Worm (Caenorhabditis elegans) whole organism, L4 larva: ENCODE results near the gene spp-24.

Experiments
- daf-16 ChIP-seq, 3 experiments: sonication (generic microtip); optimal IDR thresholded peaks; 2 replicates each; lab custom pipeline; 2016 to 2017; ENCODE audit warnings: missing genetic modification characterization in 3 of 3, missing genetic modification reagents in 3 of 3, mild to moderate bottlenecking in 2 of 3, missing compliant biosample characterization in 2 of 3, missing biosample characterization in 1 of 3, moderate library complexity in 1 of 3
- hmg-1.1 ChIP-seq: fragments of 200-800 bp; sonication (Bioruptor generic); IDR thresholded peaks from 2 replicates; pipeline ENCODE4 v1.3.6; 2022; ENCODE audit warnings: missing genetic modification reagents, missing genetic modification characterization, missing compliant biosample characterization
- mdl-1 ChIP-seq, 2 experiments: fragments of 150-350 bp in 1 of 2; sonication (generic microtip) in 1 of 2; optimal IDR thresholded peaks; 2 replicates each; lab custom pipeline; 2014 to 2017; ENCODE audit warnings: missing biosample characterization in 2 of 2, missing genetic modification characterization in 2 of 2
- rbr-2 ChIP-seq: sonication (generic microtip); optimal IDR thresholded peaks from 2 replicates; lab custom pipeline; 2016; ENCODE audit warnings: missing genotype, missing genetic modification characterization, missing compliant biosample characterization

The spp-24 gene

ce11 chrII:1334-1898, 37.9 kb downstream of the spp-24 start, which contains the start of gene 2L52.1:
2L52.1 (plus strand) TSS chrII:1848.
- TF ChIP-seq hmg-1.1 (GFP tag; lab: Robert Waterston, UW) (0 out of 2 replicates have a peak, but pooled peaks have one; percentile 16), mdl-1 (tag; optimal IDR thresholded peaks at IDR 0.05; lab: Kevin White, UChicago) (no peak)

ce11 chrII:586-985, 38.8 kb downstream of the spp-24 start:
- TF ChIP-seq rbr-2 (tag; lab: Kevin White, UChicago) (no peak), daf-16 (GFP tag; optimal IDR thresholded peaks at IDR 0.05; lab: Kevin White, UChicago) (no peak), daf-16 (tag; optimal IDR thresholded peaks at IDR 0.05; lab: Kevin White, UChicago) (peak; percentile 8)
